Fruit fly (Drosophila melanogaster) whole organism, adult: ENCODE data around the gene Taf7.
A peak's percentile ranks its signal among the peaks of the same experiment; 100 is the strongest.

Source experiments
- CG11617 ChIP-seq: fragments of 200-800 bp; sonication (Bioruptor generic); optimal IDR thresholded peaks from 2 replicates; lab custom pipeline; 2017; ENCODE audit warnings: mild to moderate bottlenecking, missing biosample characterization, missing genetic modification reagents, missing genetic modification characterization
- CG12768 ChIP-seq: fragments of 200-800 bp; sonication (Bioruptor generic); optimal IDR thresholded peaks from 2 replicates; lab custom pipeline; 2017; ENCODE audit warnings: missing biosample characterization, missing genetic modification characterization, mild to moderate bottlenecking, moderate library complexity, missing genetic modification reagents
- CG14711 ChIP-seq: fragments of 200-800 bp; sonication (Bioruptor generic); optimal IDR thresholded peaks from 2 replicates; lab custom pipeline; 2018; ENCODE audit warnings: missing biosample characterization, mild to moderate bottlenecking, missing genetic modification characterization, moderate library complexity
- CG1620 ChIP-seq: fragments of 200-800 bp; sonication (Bioruptor generic); optimal IDR thresholded peaks from 2 replicates; lab custom pipeline; 2016; ENCODE audit warnings: missing biosample characterization, missing genetic modification characterization
- CG33017 ChIP-seq: fragments of 200-800 bp; sonication (Bioruptor generic); optimal IDR thresholded peaks from 2 replicates; lab custom pipeline; 2018; ENCODE audit warnings: missing biosample characterization, mild to moderate bottlenecking, missing genetic modification characterization, moderate library complexity
- CG5204 ChIP-seq: fragments of 200-800 bp; sonication (Bioruptor generic); optimal IDR thresholded peaks from 2 replicates; lab custom pipeline; 2016; ENCODE audit warnings: missing biosample characterization, missing genetic modification characterization
- CG7045 ChIP-seq: fragments of 200-800 bp; sonication (Bioruptor generic); optimal IDR thresholded peaks from 2 replicates; lab custom pipeline; 2017; ENCODE audit warnings: missing biosample characterization, mild to moderate bottlenecking, missing genetic modification characterization
- CG7101 ChIP-seq: fragments of 200-800 bp; sonication (Bioruptor generic); optimal IDR thresholded peaks from 2 replicates; lab custom pipeline; 2018; ENCODE audit warnings: missing biosample characterization, mild to moderate bottlenecking, missing genetic modification characterization, moderate library complexity
- Clk ChIP-seq: fragments of 200-800 bp; sonication (Bioruptor generic); optimal IDR thresholded peaks from 2 replicates; lab custom pipeline; 2017; ENCODE audit warnings: missing biosample characterization, missing genetic modification characterization
- Crg-1 ChIP-seq: fragments of 200-800 bp; sonication (Bioruptor generic); optimal IDR thresholded peaks from 2 replicates; lab custom pipeline; 2016; ENCODE audit warnings: missing biosample characterization, missing genetic modification characterization
- Hr96 ChIP-seq: fragments of 200-800 bp; sonication (Bioruptor generic); optimal IDR thresholded peaks from 2 replicates; lab custom pipeline; 2016; ENCODE audit warnings: missing biosample characterization, missing genetic modification characterization
- Mnt ChIP-seq: fragments of 200-800 bp; sonication (Bioruptor generic); optimal IDR thresholded peaks from 2 replicates; lab custom pipeline; 2016; ENCODE audit warnings: missing biosample characterization, mild to moderate bottlenecking, missing genetic modification characterization
- bab1 ChIP-seq: fragments of 200-800 bp; sonication (Bioruptor generic); optimal IDR thresholded peaks from 3 replicates; lab custom pipeline; 2019; ENCODE audit warnings: missing biosample characterization, mild to moderate bottlenecking, missing genetic modification characterization, moderate library complexity
- cic ChIP-seq: fragments of 200-800 bp; sonication (Bioruptor generic); optimal IDR thresholded peaks from 2 replicates; lab custom pipeline; 2017; ENCODE audit warnings: missing biosample characterization, mild to moderate bottlenecking, missing genetic modification characterization, moderate library complexity
- cnc ChIP-seq, 2 experiments: fragments of >200 bp; optimal IDR thresholded peaks; 2 replicates each; lab custom pipeline; 2017
- kay ChIP-seq: fragments of 200-800 bp; sonication (Bioruptor generic); peaks from one replicate; lab custom pipeline; 2016; ENCODE audit warnings: missing biosample characterization, missing genetic modification characterization, borderline replicate concordance
- ovo ChIP-seq: fragments of 200-800 bp; sonication (Bioruptor generic); optimal IDR thresholded peaks from 2 replicates; lab custom pipeline; 2016; ENCODE audit warnings: missing biosample characterization, missing genetic modification characterization
- pad ChIP-seq: fragments of 200-800 bp; sonication (Bioruptor generic); optimal IDR thresholded peaks from 3 replicates; lab custom pipeline; 2017; ENCODE audit warnings: missing biosample characterization, missing genetic modification characterization, mild to moderate bottlenecking, moderate library complexity, missing genetic modification reagents
- tj ChIP-seq: fragments of 200-800 bp; sonication (Bioruptor generic); optimal IDR thresholded peaks from 3 replicates; lab custom pipeline; 2017; ENCODE audit warnings: missing biosample characterization, mild to moderate bottlenecking, missing genetic modification characterization, moderate library complexity
- toe ChIP-seq: fragments of 200-800 bp; sonication (Bioruptor generic); optimal IDR thresholded peaks from 2 replicates; lab custom pipeline; 2016; ENCODE audit warnings: missing biosample characterization, missing genetic modification characterization

Taf7 gene

dm6 chr3R:7894586-7894985, 12.5 kb upstream of the Taf7 start:
- TF ChIP-seq CG14711 (tag; lab: Kevin White, UChicago) = no peak
- no peak for TF ChIP-seq toe

dm6 chr3R:7895457-7895856, 11.7 kb upstream of the Taf7 start:
- TF ChIP-seq CG33017 (tag; lab: Kevin White, UChicago) = peak; percentile 14
- peak; percentile 46 for TF ChIP-seq CG14711 (tag; lab: Kevin White, UChicago)
- no peak for TF ChIP-seq CG7101 (tag; lab: Kevin White, UChicago)
- TF ChIP-seq bab1 (GFP tag; lab: Kevin White, UChicago) = peak; percentile 89
- TF ChIP-seq CG5204 (GFP tag; lab: Kevin White, UChicago) = peak; percentile 25

dm6 chr3R:7899277-7899676, 7.9 kb upstream of the Taf7 start:
- no peak for TF ChIP-seq tj (GFP tag; lab: Kevin White, UChicago)
- TF ChIP-seq CG11617 (GFP tag; lab: Kevin White, UChicago) = no peak
- TF ChIP-seq CG14711 (tag; lab: Kevin White, UChicago) = no peak
- TF ChIP-seq Crg-1 (GFP tag; lab: Kevin White, UChicago) = no peak
- TF ChIP-seq Clk = no peak
- TF ChIP-seq toe = no peak
- no peak for TF ChIP-seq bab1 (GFP tag; lab: Kevin White, UChicago)
- no peak for TF ChIP-seq Mnt (GFP tag; lab: Kevin White, UChicago)
- no peak for TF ChIP-seq ovo

- TF ChIP-seq CG12768 (GFP tag; lab: Kevin White, UChicago) = no peak
- TF ChIP-seq bab1 (GFP tag; lab: Kevin White, UChicago) = peak; percentile 24
- peak; percentile 25 for TF ChIP-seq CG7101 (tag; lab: Kevin White, UChicago)
Measured at dm6 chr3R:7902313-7902872, 4.7 kb upstream of the Taf7 start, which contains the start of gene mRpS9. Gene mRpS9, minus strand, starts transcription at chr3R:7902667.

- TF ChIP-seq bab1 (GFP tag; lab: Kevin White, UChicago) (peak; percentile 33), Mnt (GFP tag; lab: Kevin White, UChicago) (peak; percentile 81), cnc (optimal IDR thresholded peaks at IDR 0.05; lab: Kevin White, UChicago) (no peak), tj (GFP tag; lab: Kevin White, UChicago) (no peak), CG14711 (tag; lab: Kevin White, UChicago) (no peak)
Measured at dm6 chr3R:7911482-7911881, 4.3 kb downstream of the Taf7 start, which contains the start of gene Prat. Gene Prat, minus strand, starts transcription at chr3R:7911779.

- TF ChIP-seq CG33017 (tag; lab: Kevin White, UChicago) (no peak), CG12768 (GFP tag; lab: Kevin White, UChicago) (peak; percentile 55), CG5204 (GFP tag; lab: Kevin White, UChicago) (no peak), toe (no peak), Clk (no peak), CG7045 (GFP tag; lab: Kevin White, UChicago) (no peak), cnc (optimal IDR thresholded peaks at IDR 0.05; lab: Kevin White, UChicago) (no peak), tj (GFP tag; lab: Kevin White, UChicago) (peak; percentile 55), Crg-1 (GFP tag; lab: Kevin White, UChicago) (peak; percentile 33), CG7101 (tag; lab: Kevin White, UChicago) (peak; percentile 39), CG11617 (GFP tag; lab: Kevin White, UChicago) (peak; percentile 26), ovo (no peak), pad (GFP tag; lab: Kevin White, UChicago) (no peak), kay (GFP tag; lab: Kevin White, UChicago) (no peak), CG1620 (no peak), cic (GFP tag; lab: Kevin White, UChicago) (peak; percentile 95), Hr96 (GFP tag; lab: Kevin White, UChicago) (no peak), bab1 (GFP tag; lab: Kevin White, UChicago) (peak; percentile 35), CG14711 (tag; lab: Kevin White, UChicago) (no peak), Mnt (GFP tag; lab: Kevin White, UChicago) (peak; percentile 42)
Measured at dm6 chr3R:7913139-7913538, 6.0 kb downstream of the Taf7 start, which contains the start of gene Rfk. Gene Rfk, minus strand, starts transcription at chr3R:7913290.

dm6 chr3R:7913551-7913950, 6.4 kb downstream of the Taf7 start, which contains the start of gene kipf:
Gene kipf, plus strand, starts transcription at chr3R:7913851.
- TF ChIP-seq pad (GFP tag; lab: Kevin White, UChicago) = peak; percentile 50
- no peak for TF ChIP-seq tj (GFP tag; lab: Kevin White, UChicago)
- TF ChIP-seq kay (GFP tag; lab: Kevin White, UChicago) = no peak
- peak; percentile 67 for TF ChIP-seq ovo

dm6 chr3R:7920196-7920595, 13.1 kb downstream of the Taf7 start, which contains the start of the genes CG10445 and lds:
Gene CG10445, minus strand, starts transcription at chr3R:7920299.
Gene lds, plus strand, starts transcription at chr3R:7920431.
- no peak for TF ChIP-seq CG33017 (tag; lab: Kevin White, UChicago)
- TF ChIP-seq bab1 (GFP tag; lab: Kevin White, UChicago) = peak; percentile 7
- peak; percentile 25 for TF ChIP-seq tj (GFP tag; lab: Kevin White, UChicago)
